Worm (Caenorhabditis elegans): ENCODE results near the gene C06E8.5.
A peak's percentile ranks its signal among the peaks of the same experiment; 100 is the strongest.

Gene C06E8.5

DNA sequence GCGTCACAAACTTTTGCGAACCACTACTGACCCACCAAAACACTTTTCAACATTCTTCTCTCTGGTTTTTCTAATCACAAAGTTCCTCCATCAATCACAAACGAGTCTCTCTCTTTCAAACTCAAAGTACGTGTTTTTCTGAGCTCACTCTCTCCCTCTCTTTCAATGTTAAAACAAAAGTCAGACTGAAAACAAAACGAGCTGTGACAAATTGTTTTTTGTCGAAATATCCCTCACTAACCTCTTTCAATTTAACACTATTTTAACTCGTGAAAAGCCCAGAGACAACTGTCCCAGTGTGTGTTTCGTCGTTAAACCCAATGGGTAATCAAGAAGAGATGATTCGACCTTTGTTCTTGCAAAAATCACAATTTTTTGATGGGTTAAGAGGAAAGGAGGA is 17.2 kb downstream of the C06E8.5 start (continued):
- TF ChIP-seq lin-35 (GFP tag; optimal IDR thresholded peaks at IDR 0.05) (peak in 1 of 2 experiments; percentile 22), ceh-88 (GFP tag; IDR thresholded peaks at IDR 0.05) (no peak), nhr-84 (tag; optimal IDR thresholded peaks at IDR 0.05) (no peak), mef-2 (tag; optimal IDR thresholded peaks at IDR 0.05) (peak; percentile 61), ceh-63 (GFP tag; optimal IDR thresholded peaks at IDR 0.05) (no peak), nhr-11 (tag; optimal IDR thresholded peaks at IDR 0.05) (no peak), zag-1 (tag; optimal IDR thresholded peaks at IDR 0.05) (no peak), mep-1 (tag; optimal IDR thresholded peaks at IDR 0.05) (peak; percentile 18), mdl-1 (tag; optimal IDR thresholded peaks at IDR 0.05) (peak in 1 of 2 experiments; percentile 12), nhr-90 (tag; optimal IDR thresholded peaks at IDR 0.05; ENCODE audit: poor library complexity) (no peak), lin-39 (tag; optimal IDR thresholded peaks at IDR 0.05) (peak; percentile 86), nhr-19 (GFP tag; conservative IDR thresholded peaks at IDR 0.05) (peak; percentile 84), nhr-77 (tag; optimal IDR thresholded peaks at IDR 0.05) (no peak), lin-14 (GFP tag; optimal IDR thresholded peaks at IDR 0.05) (peak; percentile 88), ama-1 (optimal IDR thresholded peaks at IDR 0.05) (no peak), egl-27 (tag; optimal IDR thresholded peaks at IDR 0.05) (no peak), zip-4 (GFP tag; optimal IDR thresholded peaks at IDR 0.05) (no peak), pax-3 (tag; optimal IDR thresholded peaks at IDR 0.05) (no peak), pag-3 (tag; optimal IDR thresholded peaks at IDR 0.05; ENCODE audit: borderline replicate concordance, insufficient read depth) (no peak), nhr-76 (tag; optimal IDR thresholded peaks at IDR 0.05) (no peak), ceh-8 (GFP tag; optimal IDR thresholded peaks at IDR 0.05) (no peak), ztf-11 (tag; optimal IDR thresholded peaks at IDR 0.05) (no peak), ceh-90 (tag; optimal IDR thresholded peaks at IDR 0.05) (no peak), isw-1 (GFP tag; IDR thresholded peaks at IDR 0.05) (no peak), hlh-4 (tag; optimal IDR thresholded peaks at IDR 0.05) (no peak), fos-1 (tag; optimal IDR thresholded peaks at IDR 0.05) (no peak), dsc-1 (tag; optimal IDR thresholded peaks at IDR 0.05) (peak; percentile 57), nhr-28 (tag; optimal IDR thresholded peaks at IDR 0.05) (no peak), alr-1 (tag; optimal IDR thresholded peaks at IDR 0.05; ENCODE audit: borderline replicate concordance) (no peak), unc-30 (tag; optimal IDR thresholded peaks at IDR 0.05) (no peak), efl-1 (optimal IDR thresholded peaks at IDR 0.05) (peak; percentile 11 to 35), efl-1 (GFP tag; optimal IDR thresholded peaks at IDR 0.05 in 1 of 2) (no peak), fkh-10 (GFP tag; optimal IDR thresholded peaks at IDR 0.05) (no peak), tlp-1 (tag; optimal IDR thresholded peaks at IDR 0.05) (no peak), Y116A8C.19 (tag; optimal IDR thresholded peaks at IDR 0.05; ENCODE audit: borderline replicate concordance) (no peak), fkh-4 (tag; optimal IDR thresholded peaks at IDR 0.05; ENCODE audit: borderline replicate concordance) (peak; percentile 3), grh-1 (GFP tag; IDR thresholded peaks at IDR 0.05) (no peak), hlh-17 (GFP tag; optimal IDR thresholded peaks at IDR 0.05; ENCODE audit: borderline replicate concordance) (no peak), sox-4 (tag; optimal IDR thresholded peaks at IDR 0.05) (no peak), blmp-1 (tag; optimal IDR thresholded peaks at IDR 0.05) (no peak), lin-15B (tag; optimal IDR thresholded peaks at IDR 0.05) (no peak), F16B12.6 (tag; optimal IDR thresholded peaks at IDR 0.05) (no peak), elt-2 (tag; optimal IDR thresholded peaks at IDR 0.05) (no peak), fkh-8 (tag; optimal IDR thresholded peaks at IDR 0.05) (no peak), nhr-20 (tag; optimal IDR thresholded peaks at IDR 0.05) (peak; percentile 52), nhr-71 (tag; optimal IDR thresholded peaks at IDR 0.05) (peak; percentile 93), hpl-2 (GFP tag; optimal IDR thresholded peaks at IDR 0.05) (no peak), rnt-1 (tag; optimal IDR thresholded peaks at IDR 0.05) (peak; percentile 63), sup-37 (GFP tag; optimal IDR thresholded peaks at IDR 0.05) (peak; percentile 16), vab-15 (tag; optimal IDR thresholded peaks at IDR 0.05) (peak; percentile 93), C04F5.9 (tag; optimal IDR thresholded peaks at IDR 0.05) (peak; percentile 75), unc-98 (GFP tag; IDR thresholded peaks at IDR 0.05) (no peak), dpl-1 (GFP tag; optimal IDR thresholded peaks at IDR 0.05) (no peak)
